Fruit fly (Drosophila melanogaster) whole organism, adult: ENCODE measurements around the gene Rrp40.

Experiments
- CG11617 ChIP-seq: fragments of 200-800 bp; sonication (Bioruptor generic); optimal IDR thresholded peaks from 2 replicates; lab custom pipeline; 2017; ENCODE audit warnings: mild to moderate bottlenecking, missing biosample characterization, missing genetic modification reagents, missing genetic modification characterization
- CG12768 ChIP-seq: fragments of 200-800 bp; sonication (Bioruptor generic); optimal IDR thresholded peaks from 2 replicates; lab custom pipeline; 2017; ENCODE audit warnings: missing biosample characterization, missing genetic modification characterization, mild to moderate bottlenecking, moderate library complexity, missing genetic modification reagents
- CG14711 ChIP-seq: fragments of 200-800 bp; sonication (Bioruptor generic); optimal IDR thresholded peaks from 2 replicates; lab custom pipeline; 2018; ENCODE audit warnings: missing biosample characterization, mild to moderate bottlenecking, missing genetic modification characterization, moderate library complexity
- CG1620 ChIP-seq: fragments of 200-800 bp; sonication (Bioruptor generic); optimal IDR thresholded peaks from 2 replicates; lab custom pipeline; 2016; ENCODE audit warnings: missing biosample characterization, missing genetic modification characterization
- CG33017 ChIP-seq: fragments of 200-800 bp; sonication (Bioruptor generic); optimal IDR thresholded peaks from 2 replicates; lab custom pipeline; 2018; ENCODE audit warnings: missing biosample characterization, mild to moderate bottlenecking, missing genetic modification characterization, moderate library complexity
- CG5204 ChIP-seq: fragments of 200-800 bp; sonication (Bioruptor generic); optimal IDR thresholded peaks from 2 replicates; lab custom pipeline; 2016; ENCODE audit warnings: missing biosample characterization, missing genetic modification characterization
- CG7045 ChIP-seq: fragments of 200-800 bp; sonication (Bioruptor generic); optimal IDR thresholded peaks from 2 replicates; lab custom pipeline; 2017; ENCODE audit warnings: missing biosample characterization, mild to moderate bottlenecking, missing genetic modification characterization
- CG7101 ChIP-seq: fragments of 200-800 bp; sonication (Bioruptor generic); optimal IDR thresholded peaks from 2 replicates; lab custom pipeline; 2018; ENCODE audit warnings: missing biosample characterization, mild to moderate bottlenecking, missing genetic modification characterization, moderate library complexity
- Clk ChIP-seq: fragments of 200-800 bp; sonication (Bioruptor generic); optimal IDR thresholded peaks from 2 replicates; lab custom pipeline; 2017; ENCODE audit warnings: missing biosample characterization, missing genetic modification characterization
- Crg-1 ChIP-seq: fragments of 200-800 bp; sonication (Bioruptor generic); optimal IDR thresholded peaks from 2 replicates; lab custom pipeline; 2016; ENCODE audit warnings: missing biosample characterization, missing genetic modification characterization
- Hr96 ChIP-seq: fragments of 200-800 bp; sonication (Bioruptor generic); optimal IDR thresholded peaks from 2 replicates; lab custom pipeline; 2016; ENCODE audit warnings: missing biosample characterization, missing genetic modification characterization
- Mnt ChIP-seq: fragments of 200-800 bp; sonication (Bioruptor generic); optimal IDR thresholded peaks from 2 replicates; lab custom pipeline; 2016; ENCODE audit warnings: missing biosample characterization, mild to moderate bottlenecking, missing genetic modification characterization
- bab1 ChIP-seq: fragments of 200-800 bp; sonication (Bioruptor generic); optimal IDR thresholded peaks from 3 replicates; lab custom pipeline; 2019; ENCODE audit warnings: missing biosample characterization, mild to moderate bottlenecking, missing genetic modification characterization, moderate library complexity
- cic ChIP-seq: fragments of 200-800 bp; sonication (Bioruptor generic); optimal IDR thresholded peaks from 2 replicates; lab custom pipeline; 2017; ENCODE audit warnings: missing biosample characterization, mild to moderate bottlenecking, missing genetic modification characterization, moderate library complexity
- cnc ChIP-seq, 2 experiments: fragments of >200 bp; optimal IDR thresholded peaks; 2 replicates each; lab custom pipeline; 2017
- kay ChIP-seq: fragments of 200-800 bp; sonication (Bioruptor generic); peaks from one replicate; lab custom pipeline; 2016; ENCODE audit warnings: missing biosample characterization, missing genetic modification characterization, borderline replicate concordance
- ovo ChIP-seq: fragments of 200-800 bp; sonication (Bioruptor generic); optimal IDR thresholded peaks from 2 replicates; lab custom pipeline; 2016; ENCODE audit warnings: missing biosample characterization, missing genetic modification characterization
- pad ChIP-seq: fragments of 200-800 bp; sonication (Bioruptor generic); optimal IDR thresholded peaks from 3 replicates; lab custom pipeline; 2017; ENCODE audit warnings: missing biosample characterization, missing genetic modification characterization, mild to moderate bottlenecking, moderate library complexity, missing genetic modification reagents
- tj ChIP-seq: fragments of 200-800 bp; sonication (Bioruptor generic); optimal IDR thresholded peaks from 3 replicates; lab custom pipeline; 2017; ENCODE audit warnings: missing biosample characterization, mild to moderate bottlenecking, missing genetic modification characterization, moderate library complexity
- toe ChIP-seq: fragments of 200-800 bp; sonication (Bioruptor generic); optimal IDR thresholded peaks from 2 replicates; lab custom pipeline; 2016; ENCODE audit warnings: missing biosample characterization, missing genetic modification characterization

The Rrp40 gene

DNA sequence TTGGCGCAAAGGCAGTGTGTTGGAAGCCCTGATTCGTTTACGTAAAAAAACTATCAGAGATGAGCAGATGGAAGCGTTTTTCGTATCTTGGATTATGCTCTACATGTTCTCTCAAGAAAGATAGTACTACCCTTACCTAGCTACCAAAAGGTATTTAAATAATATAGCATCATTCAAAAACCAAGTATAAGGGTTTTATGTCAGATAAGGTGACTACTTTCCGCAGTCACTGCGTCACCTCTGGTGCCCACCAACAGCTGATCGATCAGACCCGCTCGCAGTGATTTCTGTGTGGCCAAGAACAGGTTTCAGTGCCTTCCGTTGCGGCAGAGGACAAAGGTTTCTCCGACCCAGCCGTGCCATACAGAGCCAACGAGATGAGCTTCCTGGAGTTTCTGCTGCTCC lies 1.1 kb downstream of the Rrp40 start, which contains the start of the genes Eno and CG31937:
Gene Eno (minus strand): TSS at position 30 of the 405 bp plus-strand sequence.
Gene CG31937 (plus strand): TSS at position 281 of the 405 bp plus-strand sequence.
- TF ChIP-seq pad (GFP tag; lab: Kevin White, UChicago) (peak; percentile 23), toe (GFP tag; lab: Kevin White, UChicago) (peak; percentile 83), CG1620 (peak; percentile 81), bab1 (peak; percentile 77), Crg-1 (peak; percentile 83), CG11617 (peak; percentile 72), CG12768 (GFP tag; lab: Kevin White, UChicago) (peak; percentile 57), CG7045 (GFP tag; lab: Kevin White, UChicago) (peak; percentile 46), CG5204 (peak; percentile 77), CG14711 (tag; lab: Kevin White, UChicago) (peak; percentile 30), ovo (no peak), Hr96 (GFP tag; lab: Kevin White, UChicago) (peak; percentile 59), Clk (GFP tag; lab: Kevin White, UChicago) (peak; percentile 34), CG7101 (peak; percentile 81), kay (GFP tag; lab: Kevin White, UChicago) (no peak), cnc (optimal IDR thresholded peaks at IDR 0.05; lab: Kevin White, UChicago) (no peak), tj (GFP tag; lab: Kevin White, UChicago) (peak; percentile 35), Mnt (GFP tag; lab: Kevin White, UChicago) (peak; percentile 80), cic (GFP tag; lab: Kevin White, UChicago) (peak; percentile 52), CG33017 (tag; lab: Kevin White, UChicago) (peak; percentile 74)

DNA sequence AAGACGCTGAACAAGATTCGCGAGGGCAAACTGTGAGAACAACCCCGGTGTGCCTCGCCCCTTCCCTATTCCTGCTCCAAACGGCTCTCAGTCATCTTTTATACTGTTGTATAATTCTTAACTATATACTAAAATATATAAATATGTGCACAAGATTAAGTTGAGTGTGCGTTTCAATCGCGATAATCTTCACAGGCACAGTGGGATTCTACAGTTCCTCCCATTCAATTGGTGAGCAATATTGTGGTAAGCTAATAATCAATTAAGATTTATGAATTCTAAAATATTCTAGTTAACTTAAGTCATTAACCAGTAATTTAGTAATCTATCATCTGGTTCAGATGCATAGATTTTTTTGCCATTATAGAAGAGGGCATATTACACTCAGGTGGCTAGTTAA lies 2.4 kb downstream of the Rrp40 start:
- TF ChIP-seq tj (GFP tag; lab: Kevin White, UChicago) (no peak), Crg-1 (no peak), CG33017 (tag; lab: Kevin White, UChicago) (peak; percentile 64), CG11617 (peak; percentile 53), CG1620 (no peak), cnc (optimal IDR thresholded peaks at IDR 0.05; lab: Kevin White, UChicago) (no peak), CG7101 (peak; percentile 5), cic (GFP tag; lab: Kevin White, UChicago) (peak; percentile 89), Mnt (GFP tag; lab: Kevin White, UChicago) (peak; percentile 58), CG7045 (GFP tag; lab: Kevin White, UChicago) (peak; percentile 43)

DNA sequence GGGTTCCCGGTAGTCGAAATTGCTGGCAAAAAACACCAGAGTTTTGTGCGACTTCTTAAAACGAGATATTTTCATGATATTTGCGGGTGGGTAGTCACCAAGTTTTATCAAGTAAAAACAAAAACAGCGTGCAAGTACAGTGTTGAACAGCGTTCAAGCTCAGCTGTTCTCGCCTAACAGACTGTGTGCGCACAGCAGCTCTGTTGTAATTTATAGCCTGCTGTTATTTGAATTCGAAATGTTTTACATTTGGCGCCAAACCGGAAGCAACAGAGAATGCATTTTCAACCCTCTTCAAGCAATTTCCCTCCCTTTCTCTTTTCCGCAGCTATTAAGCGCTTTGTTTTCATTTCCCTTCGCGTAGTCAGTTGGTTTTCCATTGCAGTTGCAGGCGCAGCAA lies 3.7 kb downstream of the Rrp40 start, which contains the start of the genes CG17652 and CG17646:
Gene CG17652 (minus strand): TSS at position 168 of the 400 bp plus-strand sequence.
Gene CG17646 (plus strand): TSS at position 336 of the 400 bp plus-strand sequence.
- peak; percentile 68 for TF ChIP-seq CG33017 (tag; lab: Kevin White, UChicago)
- peak; percentile 80 for TF ChIP-seq Mnt (GFP tag; lab: Kevin White, UChicago)
- TF ChIP-seq Crg-1 = peak; percentile 69
- TF ChIP-seq CG7045 (GFP tag; lab: Kevin White, UChicago) = no peak
- TF ChIP-seq cnc (optimal IDR thresholded peaks at IDR 0.05; lab: Kevin White, UChicago) = no peak
- TF ChIP-seq CG12768 (GFP tag; lab: Kevin White, UChicago) = no peak
- peak; percentile 48 for TF ChIP-seq CG14711 (tag; lab: Kevin White, UChicago)
- peak; percentile 17 for TF ChIP-seq pad (GFP tag; lab: Kevin White, UChicago)
- peak; percentile 18 for TF ChIP-seq cic (GFP tag; lab: Kevin White, UChicago)
- TF ChIP-seq tj (GFP tag; lab: Kevin White, UChicago) = no peak
- no peak for TF ChIP-seq CG1620
- TF ChIP-seq bab1 = no peak
- peak; percentile 49 for TF ChIP-seq CG7101

DNA sequence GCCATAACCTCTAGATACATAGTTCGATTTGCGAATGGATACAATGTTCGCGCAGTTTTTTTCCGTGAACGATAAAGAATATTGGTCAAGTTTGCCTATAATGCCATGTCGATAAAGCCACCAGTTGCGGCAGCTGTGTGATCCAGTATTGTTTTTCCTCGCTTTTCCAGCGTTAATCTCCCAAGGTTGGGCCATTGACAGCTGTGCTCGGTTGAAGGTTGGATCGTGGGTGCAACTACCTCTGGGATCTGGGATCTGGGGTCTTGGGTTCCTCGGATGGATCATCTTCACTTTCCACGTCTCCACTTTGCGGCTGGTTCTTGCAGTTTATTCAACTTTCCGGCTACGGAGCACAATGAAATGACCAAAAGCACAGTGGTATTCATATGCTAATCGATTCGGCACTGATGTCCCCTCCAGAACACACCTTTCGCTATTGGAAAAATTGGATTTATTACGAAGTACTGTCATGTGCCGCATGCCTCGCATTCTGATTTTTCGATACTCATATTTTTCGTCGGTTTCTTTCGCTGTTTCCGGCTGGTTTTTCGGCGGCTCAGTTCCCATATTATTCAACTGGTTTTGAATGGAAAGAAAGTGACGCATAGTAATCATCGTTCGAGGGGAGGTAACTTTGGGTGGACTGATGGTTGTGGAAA lies 4.8 kb downstream of the Rrp40 start:
- TF ChIP-seq bab1 = no peak
- TF ChIP-seq toe (GFP tag; lab: Kevin White, UChicago) = no peak
- no peak for TF ChIP-seq kay (GFP tag; lab: Kevin White, UChicago)
- TF ChIP-seq CG12768 (GFP tag; lab: Kevin White, UChicago) = no peak
- TF ChIP-seq CG33017 (tag; lab: Kevin White, UChicago) = no peak

DNA sequence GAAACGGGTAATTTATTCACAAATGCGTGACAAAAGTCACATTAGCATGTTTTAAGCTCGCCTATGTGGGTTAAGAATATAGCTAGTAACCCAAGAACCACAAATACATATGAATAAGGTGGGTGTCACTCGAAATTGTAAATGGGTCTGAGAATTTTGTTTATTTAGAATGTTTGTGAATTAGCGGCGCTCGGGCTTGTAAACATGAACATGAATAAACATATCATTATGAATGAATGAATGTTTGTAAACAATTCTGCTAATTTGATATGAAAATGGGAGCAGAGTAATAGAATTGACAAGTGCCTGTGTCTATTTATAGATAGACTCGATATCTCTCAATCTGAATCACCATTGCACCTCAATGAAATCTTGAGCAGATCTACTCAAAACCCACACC lies 6.6 kb downstream of the Rrp40 start:
- TF ChIP-seq CG5204 (no peak), pad (GFP tag; lab: Kevin White, UChicago) (no peak), CG11617 (no peak), Hr96 (GFP tag; lab: Kevin White, UChicago) (no peak), Crg-1 (no peak), CG1620 (no peak), cnc (optimal IDR thresholded peaks at IDR 0.05; lab: Kevin White, UChicago) (no peak), Clk (GFP tag; lab: Kevin White, UChicago) (no peak), ovo (no peak), cic (GFP tag; lab: Kevin White, UChicago) (no peak), kay (GFP tag; lab: Kevin White, UChicago) (no peak), tj (GFP tag; lab: Kevin White, UChicago) (no peak), CG33017 (tag; lab: Kevin White, UChicago) (no peak), toe (GFP tag; lab: Kevin White, UChicago) (no peak), CG12768 (GFP tag; lab: Kevin White, UChicago) (no peak), Mnt (GFP tag; lab: Kevin White, UChicago) (no peak), bab1 (no peak), CG14711 (tag; lab: Kevin White, UChicago) (no peak)

DNA sequence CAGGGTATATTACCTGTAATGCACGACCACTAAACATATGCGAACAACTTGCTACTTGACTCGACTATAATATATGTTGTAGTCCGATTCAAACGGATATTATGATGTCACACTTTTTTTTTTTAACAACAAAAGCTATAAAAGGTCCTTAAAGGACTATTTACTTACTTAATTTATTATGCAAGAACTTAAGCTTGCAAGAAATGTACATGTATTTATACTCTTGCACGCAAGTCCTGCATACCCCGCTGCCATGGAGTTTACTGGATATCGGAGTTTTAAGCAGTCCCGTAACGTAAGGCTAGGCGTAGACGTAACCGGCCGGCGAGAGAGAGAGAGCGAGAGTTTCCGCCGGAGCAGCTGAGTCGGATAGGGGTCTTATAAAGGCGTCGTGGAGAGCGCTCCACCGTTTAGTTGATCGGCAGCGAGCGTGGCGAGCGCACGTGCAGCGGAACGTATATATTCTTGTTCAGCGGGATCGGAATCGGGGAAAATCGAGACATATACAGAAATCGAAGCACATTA lies 8.6 kb downstream of the Rrp40 start:
- no peak for TF ChIP-seq kay (GFP tag; lab: Kevin White, UChicago)
- TF ChIP-seq tj (GFP tag; lab: Kevin White, UChicago) = peak; percentile 35
- TF ChIP-seq CG7101 = peak; percentile 50
- TF ChIP-seq CG14711 (tag; lab: Kevin White, UChicago) = peak; percentile 67
- no peak for TF ChIP-seq CG7045 (GFP tag; lab: Kevin White, UChicago)
- no peak for TF ChIP-seq CG1620
- peak; percentile 70 for TF ChIP-seq Mnt (GFP tag; lab: Kevin White, UChicago)
- TF ChIP-seq Hr96 (GFP tag; lab: Kevin White, UChicago) = peak; percentile 26
- TF ChIP-seq CG11617 = no peak
- peak; percentile 57 for TF ChIP-seq pad (GFP tag; lab: Kevin White, UChicago)
- TF ChIP-seq CG33017 (tag; lab: Kevin White, UChicago) = peak; percentile 10
- peak; percentile 71 for TF ChIP-seq bab1
- TF ChIP-seq CG5204 = peak; percentile 21
